Fruit fly (Drosophila melanogaster) S2 (cell line): Measurements from ENCODE around the gene Cnep1r2.

Experiments
- CG8478 ChIP-seq: fragments of >200 bp; optimal IDR thresholded peaks from 2 replicates; lab custom pipeline; 2018
- CTCF ChIP-seq, 2 experiments: fragments of >200 bp; optimal IDR thresholded peaks; 2 replicates each; lab custom pipeline; 2018

dm6 chr3L:10645965-10646364 is 8.0 kb downstream of the Cnep1r2 start:
- no peak for TF ChIP-seq CTCF (optimal IDR thresholded peaks at IDR 0.05; lab: Kevin White, UChicago)
- no peak for TF ChIP-seq CG8478 (lab: Kevin White, UChicago)
